Worm (Caenorhabditis elegans) whole organism, early embryonic: ENCODE results near the gene pax-1.

Experiments
- B0310.2 ChIP-seq: sonication (generic microtip); optimal IDR thresholded peaks from 2 replicates; lab custom pipeline; 2016; ENCODE audit warnings: mild to moderate bottlenecking, missing genetic modification characterization, missing compliant biosample characterization
- F13C5.2 ChIP-seq: sonication (generic microtip); optimal IDR thresholded peaks from 2 replicates; lab custom pipeline; 2017; ENCODE audit warnings: mild to moderate bottlenecking, missing genetic modification characterization, inconsistent platforms, missing compliant biosample characterization
- aly-1 ChIP-seq: sonication (generic microtip); optimal IDR thresholded peaks from 2 replicates; lab custom pipeline; 2016; ENCODE audit warnings: missing genetic modification characterization, missing compliant biosample characterization
- ama-1 ChIP-seq: fragments of 150-350 bp; optimal IDR thresholded peaks from 2 replicates; lab custom pipeline; 2014
- ceh-13 ChIP-seq: fragments of 200-800 bp; sonication (Bioruptor generic); optimal IDR thresholded peaks from 2 replicates; lab custom pipeline; 2018; ENCODE audit warnings: mild to moderate bottlenecking, missing genetic modification characterization, missing compliant biosample characterization
- ceh-36 ChIP-seq: sonication (generic microtip); optimal IDR thresholded peaks from 2 replicates; lab custom pipeline; 2016; ENCODE audit warnings: missing genetic modification characterization, inconsistent platforms, missing compliant biosample characterization
- ets-7 ChIP-seq: sonication (generic microtip); optimal IDR thresholded peaks from 2 replicates; lab custom pipeline; 2016; ENCODE audit warnings: missing genotype, missing genetic modification characterization, missing compliant biosample characterization
- flt-1 ChIP-seq: fragments of 200-800 bp; sonication (Bioruptor generic); IDR thresholded peaks from 2 replicates; pipeline ENCODE4 v1.3.6; 2022; ENCODE audit warnings: missing genetic modification characterization, missing compliant biosample characterization
- hmbx-1 ChIP-seq: sonication (generic microtip); optimal IDR thresholded peaks from 2 replicates; lab custom pipeline; 2016; ENCODE audit warnings: mild to moderate bottlenecking, missing genetic modification characterization, missing compliant biosample characterization
- hmg-4 ChIP-seq: fragments of 200-800 bp; sonication (Bioruptor generic); optimal IDR thresholded peaks from 2 replicates; lab custom pipeline; 2018; ENCODE audit warnings: mild to moderate bottlenecking, missing genetic modification characterization, missing compliant biosample characterization
- hnd-1 ChIP-seq: sonication (generic microtip); optimal IDR thresholded peaks from 2 replicates; lab custom pipeline; 2016; ENCODE audit warnings: missing genetic modification characterization, missing compliant biosample characterization
- pes-1 ChIP-seq: fragments of 200-800 bp; sonication (Bioruptor generic); IDR thresholded peaks from 2 replicates; pipeline ENCODE4 v1.3.6; 2022; ENCODE audit warnings: missing genetic modification reagents, missing genetic modification characterization, missing compliant biosample characterization
- scrt-1 ChIP-seq: fragments of 200-800 bp; sonication (Bioruptor generic); IDR thresholded peaks from 2 replicates; pipeline ENCODE4 v1.3.6; 2022; ENCODE audit warnings: missing genetic modification characterization, missing compliant biosample characterization
- sea-1 ChIP-seq: fragments of 200-800 bp; sonication (Bioruptor generic); conservative IDR thresholded peaks from 2 replicates; pipeline ENCODE4 v1.3.6; 2022; ENCODE audit warnings: missing genetic modification characterization, missing compliant biosample characterization
- tbx-11 ChIP-seq: fragments of 200-800 bp; sonication (Bioruptor generic); IDR thresholded peaks from 2 replicates; pipeline ENCODE4 v1.3.6; 2022; ENCODE audit warnings: missing genetic modification characterization, missing compliant biosample characterization
- tbx-37 ChIP-seq: fragments of 200-800 bp; sonication (Bioruptor generic); conservative IDR thresholded peaks from 2 replicates; pipeline ENCODE4 v1.3.6; 2022; ENCODE audit warnings: missing genetic modification reagents, missing genetic modification characterization, missing compliant biosample characterization
- tra-4 ChIP-seq: sonication (generic microtip); optimal IDR thresholded peaks from 2 replicates; lab custom pipeline; 2017; ENCODE audit warnings: missing genetic modification characterization, missing compliant biosample characterization

Gene pax-1

ce11 chrV:8221083-8221538 is 3.6 kb upstream of the pax-1 start, which contains the start of the genes cogc-6 and air-1:
Gene cogc-6, minus strand, starts transcription at chrV:8221316.
Gene air-1, plus strand, starts transcription at chrV:8221488.
- TF ChIP-seq flt-1 (no peak), F13C5.2 (tag; lab: Kevin White, UChicago) (no peak), ama-1 (lab: Kevin White, UChicago) (no peak), aly-1 (tag; lab: Kevin White, UChicago) (no peak)

DNA sequence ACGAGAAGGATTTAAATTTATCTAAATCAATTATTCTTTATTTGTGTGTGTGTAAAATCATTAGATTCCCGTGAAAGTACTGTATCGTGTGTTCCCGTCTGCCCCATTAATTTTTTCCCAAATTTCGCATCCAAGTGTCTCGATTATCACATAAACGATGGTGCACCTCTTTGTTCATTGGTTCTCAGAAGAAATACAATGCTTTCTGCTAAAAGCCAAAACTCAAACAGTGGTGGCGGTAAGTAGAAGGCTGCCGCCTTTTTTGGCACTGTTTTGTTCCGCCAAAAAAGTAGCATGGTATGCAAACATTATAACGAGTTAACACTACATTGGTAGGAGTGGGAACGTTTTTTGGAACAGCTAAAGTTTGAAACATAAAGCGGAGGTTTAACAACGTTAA is 1.3 kb upstream of the pax-1 start:
- TF ChIP-seq ama-1 (lab: Kevin White, UChicago) (peak; percentile 22), sea-1 (no peak), ets-7 (tag; lab: Kevin White, UChicago) (no peak), hmg-4 (GFP tag; lab: Kevin White, UChicago) (no peak)

DNA sequence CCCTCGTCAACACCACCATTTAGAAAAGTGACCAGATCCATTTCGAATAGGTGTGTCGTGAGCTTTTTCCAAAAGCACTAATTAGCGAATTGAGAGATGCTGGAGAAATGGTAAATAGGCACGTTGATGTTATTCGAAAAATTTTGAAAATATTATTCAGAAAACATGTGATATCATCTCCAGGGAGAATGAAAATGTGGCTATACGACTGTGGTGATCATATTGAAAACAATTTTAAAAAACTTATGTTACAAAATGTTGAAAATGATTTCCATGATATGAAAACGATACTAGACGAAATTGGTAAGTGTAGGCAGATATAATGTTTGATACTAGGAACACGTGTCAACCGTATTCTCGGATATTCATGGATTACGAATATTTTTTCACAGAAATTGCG is 2.1 kb downstream of the pax-1 start, which contains the start of gene K07C11.10:
K07C11.10 (minus strand) TSS at position 101 of the 400 bp plus-strand sequence.
- TF ChIP-seq pes-1 (GFP tag; lab: Robert Waterston, UW) (no peak), ets-7 (tag; lab: Kevin White, UChicago) (no peak), ceh-13 (GFP tag; lab: Kevin White, UChicago) (no peak), tra-4 (tag; lab: Kevin White, UChicago) (no peak), hmg-4 (GFP tag; lab: Kevin White, UChicago) (no peak), sea-1 (no peak), hmbx-1 (tag; lab: Kevin White, UChicago) (no peak), B0310.2 (no peak), ceh-36 (tag; lab: Kevin White, UChicago) (no peak), ama-1 (lab: Kevin White, UChicago) (no peak), tbx-37 (GFP tag; lab: Robert Waterston, UW) (no peak), aly-1 (tag; lab: Kevin White, UChicago) (no peak), flt-1 (no peak), hnd-1 (no peak), F13C5.2 (tag; lab: Kevin White, UChicago) (no peak), scrt-1 (no peak), tbx-11 (GFP tag; lab: Robert Waterston, UW) (no peak)

DNA sequence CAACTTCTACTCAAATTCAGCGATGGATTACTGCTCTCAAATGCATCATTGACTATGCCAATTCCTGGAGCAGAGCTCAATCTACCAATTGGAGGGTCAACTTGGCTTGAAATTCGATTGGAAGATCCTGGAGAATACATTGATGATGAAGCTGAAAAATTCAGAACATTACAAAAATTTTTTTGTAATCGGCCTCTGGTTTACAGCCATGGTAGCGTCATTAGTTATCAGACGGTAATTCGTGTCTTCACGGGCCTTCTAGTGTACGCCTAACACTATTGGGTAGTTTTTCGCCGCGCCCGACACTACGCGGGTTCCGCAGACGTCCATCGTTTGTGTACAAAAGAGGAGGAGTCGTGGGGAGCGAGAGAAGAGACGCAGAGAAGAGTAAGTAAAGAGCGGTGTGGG is 4.0 kb downstream of the pax-1 start:
- TF ChIP-seq hmg-4 (GFP tag; lab: Kevin White, UChicago) (peak; percentile 23), hmbx-1 (tag; lab: Kevin White, UChicago) (no peak), B0310.2 (no peak), tbx-11 (GFP tag; lab: Robert Waterston, UW) (peak; percentile 30; the same call in 1 of the 2 replicates), tra-4 (tag; lab: Kevin White, UChicago) (no peak), tbx-37 (GFP tag; lab: Robert Waterston, UW) (no peak), ama-1 (lab: Kevin White, UChicago) (peak; percentile 73), sea-1 (no peak), aly-1 (tag; lab: Kevin White, UChicago) (peak; percentile 8), ceh-13 (GFP tag; lab: Kevin White, UChicago) (no peak), F13C5.2 (tag; lab: Kevin White, UChicago) (peak; percentile 57), ets-7 (tag; lab: Kevin White, UChicago) (no peak), scrt-1 (no peak)

- no peak for TF ChIP-seq tra-4 (tag; lab: Kevin White, UChicago)
- TF ChIP-seq F13C5.2 (tag; lab: Kevin White, UChicago) = no peak
- no peak for TF ChIP-seq aly-1 (tag; lab: Kevin White, UChicago)
- TF ChIP-seq tbx-37 (GFP tag; lab: Robert Waterston, UW) = 0 out of 2 replicates have a peak, but pooled peaks have one; percentile 22
- no peak for TF ChIP-seq ceh-36 (tag; lab: Kevin White, UChicago)
- 0 out of 2 replicates have a peak, but pooled peaks have one; percentile 44 for TF ChIP-seq flt-1
- TF ChIP-seq hmbx-1 (tag; lab: Kevin White, UChicago) = no peak
- no peak for TF ChIP-seq pes-1 (GFP tag; lab: Robert Waterston, UW)
- TF ChIP-seq tbx-11 (GFP tag; lab: Robert Waterston, UW) = no peak
- TF ChIP-seq hmg-4 (GFP tag; lab: Kevin White, UChicago) = peak; percentile 19
- peak; percentile 60; the same call in 1 of the 2 replicates for TF ChIP-seq scrt-1
- TF ChIP-seq B0310.2 = no peak
- no peak for TF ChIP-seq hnd-1
- TF ChIP-seq ama-1 (lab: Kevin White, UChicago) = no peak
- TF ChIP-seq ceh-13 (GFP tag; lab: Kevin White, UChicago) = no peak
Observed at ce11 chrV:8230056-8230455, 5.3 kb downstream of the pax-1 start.

DNA sequence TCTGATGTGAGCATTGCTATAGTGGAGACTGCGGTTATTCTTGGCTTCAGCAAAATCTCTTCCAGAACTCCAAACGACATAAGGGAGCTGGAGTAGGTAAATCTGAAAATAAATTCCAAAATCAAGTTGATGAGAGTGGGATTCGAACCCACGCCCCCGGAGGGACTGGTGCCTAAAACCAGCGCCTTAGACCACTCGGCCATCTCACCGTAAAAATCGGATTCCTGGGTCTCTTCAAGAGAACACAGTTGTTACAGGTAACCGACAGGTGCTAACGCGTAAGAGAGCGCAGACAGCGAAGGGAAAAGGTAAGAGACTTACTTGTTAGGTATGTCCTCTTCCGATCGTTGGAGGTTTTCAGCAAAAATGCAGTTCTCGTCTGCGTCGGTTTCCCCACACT is 10.6 kb downstream of the pax-1 start:
- peak; percentile 68; the same call in 1 of the 2 replicates for TF ChIP-seq sea-1
- no peak for TF ChIP-seq flt-1
- TF ChIP-seq ceh-13 (GFP tag; lab: Kevin White, UChicago) = peak; percentile 22
- peak; percentile 27 for TF ChIP-seq tra-4 (tag; lab: Kevin White, UChicago)
- TF ChIP-seq ceh-36 (tag; lab: Kevin White, UChicago) = no peak
- TF ChIP-seq F13C5.2 (tag; lab: Kevin White, UChicago) = no peak
- peak; percentile 63; the same call in 1 of the 2 replicates for TF ChIP-seq scrt-1
- peak; percentile 3 for TF ChIP-seq hnd-1
- TF ChIP-seq tbx-11 (GFP tag; lab: Robert Waterston, UW) = 0 out of 2 replicates have a peak, but pooled peaks have one; percentile 48
- no peak for TF ChIP-seq hmbx-1 (tag; lab: Kevin White, UChicago)
- no peak for TF ChIP-seq pes-1 (GFP tag; lab: Robert Waterston, UW)
- TF ChIP-seq ets-7 (tag; lab: Kevin White, UChicago) = no peak
- TF ChIP-seq aly-1 (tag; lab: Kevin White, UChicago) = peak; percentile 30

ce11 chrV:8238290-8238689 is 13.6 kb downstream of the pax-1 start, which contains the start of gene rol-3:
Gene rol-3, minus strand, starts transcription at chrV:8238409.
- TF ChIP-seq ets-7 (tag; lab: Kevin White, UChicago) (no peak), flt-1 (no peak), ama-1 (lab: Kevin White, UChicago) (no peak), tbx-37 (GFP tag; lab: Robert Waterston, UW) (no peak), tbx-11 (GFP tag; lab: Robert Waterston, UW) (no peak), aly-1 (tag; lab: Kevin White, UChicago) (no peak), tra-4 (tag; lab: Kevin White, UChicago) (no peak), scrt-1 (no peak), ceh-36 (tag; lab: Kevin White, UChicago) (no peak), F13C5.2 (tag; lab: Kevin White, UChicago) (no peak), pes-1 (GFP tag; lab: Robert Waterston, UW) (no peak), hmg-4 (GFP tag; lab: Kevin White, UChicago) (no peak), sea-1 (no peak), hnd-1 (no peak), ceh-13 (GFP tag; lab: Kevin White, UChicago) (no peak), hmbx-1 (tag; lab: Kevin White, UChicago) (no peak), B0310.2 (no peak)
